Worm (Caenorhabditis elegans) whole organism, young adult: ENCODE results near the gene srh-308.

ENCODE experiments used
- Y79H2A.3 ChIP-seq: fragments of 200-800 bp; sonication (Bioruptor generic); conservative IDR thresholded peaks from 2 replicates; pipeline ENCODE4 v1.3.6; 2022; ENCODE audit warnings: missing genetic modification reagents, missing genetic modification characterization, missing compliant biosample characterization
- attf-3 ChIP-seq: fragments of 200-800 bp; sonication (Bioruptor generic); conservative IDR thresholded peaks from 2 replicates; pipeline ENCODE4 v1.3.6; 2022; ENCODE audit warnings: missing genetic modification reagents, missing genetic modification characterization, missing compliant biosample characterization

DNA sequence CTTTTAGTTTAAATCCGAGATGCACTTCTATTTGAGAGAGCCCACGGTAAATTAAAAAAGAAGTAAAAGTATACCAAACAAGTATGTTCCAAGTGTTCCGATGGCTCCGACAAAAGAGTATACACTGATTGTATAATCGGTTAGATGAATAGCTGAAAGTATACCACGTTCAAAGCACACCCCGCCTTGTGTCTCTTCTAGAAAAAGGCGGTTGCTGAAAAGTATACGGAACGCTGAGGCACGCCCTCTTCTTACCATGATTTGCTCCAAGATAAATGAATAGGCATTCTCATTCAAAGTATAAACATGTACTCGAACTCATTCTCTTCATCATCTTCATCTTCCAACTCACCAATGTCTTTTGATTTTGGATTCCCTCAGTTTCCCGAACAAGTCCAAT, 3.0 kb downstream of the srh-308 start, which contains the start of gene end-3:
- TF ChIP-seq Y79H2A.3 (GFP tag; lab: Robert Waterston, UW) = no peak
- no peak for TF ChIP-seq attf-3 (GFP tag; lab: Robert Waterston, UW)
